Fruit fly (Drosophila melanogaster): Measurements from ENCODE around the gene HipHop.
A peak's percentile ranks its signal among the peaks of the same experiment; 100 is the strongest.

- TF ChIP-seq usp (GFP tag; optimal IDR thresholded peaks at IDR 0.05) (no peak), EcR (GFP tag; optimal IDR thresholded peaks at IDR 0.05) (no peak), CG8478 (optimal IDR thresholded peaks at IDR 0.05) (peak; percentile 20), Dll (optimal IDR thresholded peaks at IDR 0.05) (no peak), pan (optimal IDR thresholded peaks at IDR 0.05) (no peak)
These were observed 44.7 kb downstream of the HipHop start, which contains the start of gene CG14074 for dm6 chr3L:18865447-18866367.
